Fruit fly (Drosophila melanogaster) whole organism: ENCODE measurements around the gene CG33282.

Experiments used
- Dll ChIP-seq: fragments of >200 bp; optimal IDR thresholded peaks from 2 replicates; lab custom pipeline; 2017
- EcR ChIP-seq, 2 experiments: fragments of >200 bp; optimal IDR thresholded peaks; 2 replicates each; lab custom pipeline; 2017; ENCODE audit warnings: missing biosample characterization in 2 of 2, missing genetic modification characterization in 2 of 2, missing genetic modification reagents in 2 of 2
- pan ChIP-seq: fragments of >200 bp; optimal IDR thresholded peaks from 2 replicates; lab custom pipeline; 2017

DNA sequence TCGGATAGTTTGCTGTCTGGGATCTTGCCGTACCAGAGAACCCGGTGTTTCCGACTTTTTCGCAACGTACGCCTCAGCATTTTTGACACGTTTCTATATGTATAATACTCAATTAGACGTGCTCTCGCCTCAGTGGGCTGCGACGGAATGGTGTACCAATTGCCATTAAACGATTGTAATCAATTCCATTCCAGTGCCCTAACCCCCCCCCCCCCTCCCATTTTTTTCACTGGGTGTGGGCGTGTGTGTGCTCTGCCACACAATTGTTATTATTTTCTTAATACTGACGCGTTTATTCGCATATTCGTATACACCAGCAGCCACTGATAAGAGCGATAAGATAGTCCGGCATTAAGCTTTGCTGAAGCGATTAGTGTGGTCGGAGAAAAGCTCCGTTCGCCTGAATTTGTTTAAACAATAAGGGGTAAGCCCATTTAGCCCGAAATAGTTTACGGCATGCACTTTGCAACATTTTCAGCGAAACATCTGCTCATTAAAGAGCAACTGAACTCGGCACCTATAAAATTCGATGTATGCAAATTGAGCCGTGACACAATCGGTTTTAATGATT is 41.5 kb downstream of the CG33282 start:
- TF ChIP-seq Dll (lab: Kevin White, UChicago) (no peak), EcR (GFP tag; optimal IDR thresholded peaks at IDR 0.05; lab: Kevin White, UChicago) (no peak), pan (lab: Kevin White, UChicago) (no peak)
